Fruit fly (Drosophila melanogaster) whole organism, embryonic: ENCODE measurements around the gene ZIPIC.
A peak's percentile ranks its signal among the peaks of the same experiment; 100 is the strongest.

Source experiments
- Atf-2 ChIP-seq: fragments of 200-800 bp; sonication (Bioruptor generic); optimal IDR thresholded peaks from 2 replicates; lab custom pipeline; 2016; ENCODE audit warnings: missing biosample characterization, missing genetic modification characterization
- Atf3 ChIP-seq: fragments of 200-800 bp; sonication (Bioruptor generic); optimal IDR thresholded peaks from 3 replicates; lab custom pipeline; 2016; ENCODE audit warnings: missing biosample characterization, missing genetic modification characterization
- CG10366 ChIP-seq: fragments of 200-800 bp; sonication (Bioruptor generic); IDR thresholded peaks from 2 replicates; pipeline ENCODE4 v1.3.6; 2022; ENCODE audit warnings: missing biosample characterization, missing genetic modification characterization
- CG10565 ChIP-seq: fragments of 200-800 bp; sonication (Bioruptor generic); optimal IDR thresholded peaks from 3 replicates; lab custom pipeline; 2016; ENCODE audit warnings: missing biosample characterization, mild to moderate bottlenecking, missing genetic modification characterization
- CG11085 ChIP-seq: fragments of 200-800 bp; sonication (Bioruptor generic); IDR thresholded peaks from 2 replicates; pipeline ENCODE4 v1.3.6; 2022; ENCODE audit warnings: missing biosample characterization, missing genetic modification characterization
- CG11504 ChIP-seq: fragments of 200-800 bp; sonication (Bioruptor generic); optimal IDR thresholded peaks from 3 replicates; lab custom pipeline; 2019; ENCODE audit warnings: missing biosample characterization, mild to moderate bottlenecking, missing genetic modification characterization, moderate library complexity
- CG12659 ChIP-seq: fragments of 200-800 bp; sonication (Bioruptor generic); optimal IDR thresholded peaks from 3 replicates; lab custom pipeline; 2017; ENCODE audit warnings: mild to moderate bottlenecking, missing biosample characterization, missing genetic modification reagents, missing genetic modification characterization
- CG12769 ChIP-seq: fragments of 200-800 bp; sonication (Bioruptor generic); optimal IDR thresholded peaks from 2 replicates; lab custom pipeline; 2019; ENCODE audit warnings: missing biosample characterization, mild to moderate bottlenecking, missing genetic modification characterization, moderate library complexity
- CG13287 ChIP-seq: fragments of 200-800 bp; sonication (Bioruptor generic); IDR thresholded peaks from 2 replicates; pipeline ENCODE4 v1.3.6; 2022; ENCODE audit warnings: missing biosample characterization, missing genetic modification characterization; ENCODE audit not compliant: partially characterized antibody
- CG13894 ChIP-seq: fragments of 200-800 bp; sonication (Bioruptor generic); optimal IDR thresholded peaks from 3 replicates; lab custom pipeline; 2018; ENCODE audit warnings: missing biosample characterization, mild to moderate bottlenecking, missing genetic modification characterization, moderate library complexity
- CG1647 ChIP-seq: fragments of 200-800 bp; sonication (Bioruptor generic); optimal IDR thresholded peaks from 3 replicates; lab custom pipeline; 2016; ENCODE audit warnings: missing biosample characterization, missing genetic modification characterization
- CG16863 ChIP-seq: fragments of 200-800 bp; sonication (Bioruptor generic); optimal IDR thresholded peaks from 3 replicates; lab custom pipeline; 2016; ENCODE audit warnings: missing biosample characterization, missing genetic modification characterization
- CG17359 ChIP-seq: fragments of 200-800 bp; sonication (Bioruptor generic); optimal IDR thresholded peaks from 3 replicates; lab custom pipeline; 2018; ENCODE audit warnings: missing biosample characterization, mild to moderate bottlenecking, missing genetic modification characterization, moderate library complexity
- CG17612 ChIP-seq: fragments of 200-800 bp; sonication (Bioruptor generic); IDR thresholded peaks from 2 replicates; pipeline ENCODE4 v1.3.6; 2022; ENCODE audit warnings: missing biosample characterization, missing genetic modification characterization
- CG18619 ChIP-seq: fragments of 200-800 bp; sonication (Bioruptor generic); optimal IDR thresholded peaks from 3 replicates; lab custom pipeline; 2017; ENCODE audit warnings: missing biosample characterization, mild to moderate bottlenecking, missing genetic modification characterization
- CG3065 ChIP-seq: fragments of 200-800 bp; sonication (Bioruptor generic); optimal IDR thresholded peaks from 2 replicates; lab custom pipeline; 2016; ENCODE audit warnings: missing biosample characterization, missing genetic modification characterization
- CG32532 ChIP-seq: fragments of 200-800 bp; sonication (Bioruptor generic); IDR thresholded peaks from 2 replicates; pipeline ENCODE4 v1.3.6; 2022; ENCODE audit warnings: missing biosample characterization, missing genetic modification characterization
- CG4424 ChIP-seq: fragments of 200-800 bp; sonication (Bioruptor generic); optimal IDR thresholded peaks from 3 replicates; lab custom pipeline; 2016; ENCODE audit warnings: missing biosample characterization, missing genetic modification characterization
- CG7556 ChIP-seq: fragments of 200-800 bp; sonication (Bioruptor generic); optimal IDR thresholded peaks from 2 replicates; lab custom pipeline; 2017; ENCODE audit warnings: missing biosample characterization, mild to moderate bottlenecking, missing genetic modification characterization
- CG8388 ChIP-seq: fragments of 200-800 bp; sonication (Bioruptor generic); optimal IDR thresholded peaks from 2 replicates; lab custom pipeline; 2019; ENCODE audit warnings: missing biosample characterization, mild to moderate bottlenecking, missing genetic modification characterization, moderate library complexity
- CkIIα-i1 ChIP-seq: fragments of 200-800 bp; sonication (Bioruptor generic); IDR thresholded peaks from 2 replicates; pipeline ENCODE4 v1.3.6; 2022; ENCODE audit warnings: missing biosample characterization, missing genetic modification characterization
- Dek ChIP-seq: fragments of 200-800 bp; sonication (Bioruptor generic); optimal IDR thresholded peaks from 3 replicates; lab custom pipeline; 2019; ENCODE audit warnings: missing biosample characterization, mild to moderate bottlenecking, missing genetic modification characterization, moderate library complexity
- Dip2 ChIP-seq: fragments of 200-800 bp; sonication (Bioruptor generic); IDR thresholded peaks from 2 replicates; pipeline ENCODE4 v1.3.6; 2022; ENCODE audit warnings: missing biosample characterization, missing genetic modification characterization
- ERR ChIP-seq: fragments of 200-800 bp; sonication (Bioruptor generic); optimal IDR thresholded peaks from 2 replicates; lab custom pipeline; 2016; ENCODE audit warnings: missing biosample characterization, missing genetic modification characterization
- Fer3 ChIP-seq: fragments of 200-800 bp; sonication (Bioruptor generic); optimal IDR thresholded peaks from 2 replicates; lab custom pipeline; 2018; ENCODE audit warnings: missing biosample characterization, mild to moderate bottlenecking, missing genetic modification characterization, moderate library complexity
- HmgZ ChIP-seq: fragments of 200-800 bp; sonication (Bioruptor generic); optimal IDR thresholded peaks from 2 replicates; lab custom pipeline; 2018; ENCODE audit warnings: missing biosample characterization, mild to moderate bottlenecking, missing genetic modification characterization
- Med ChIP-seq: fragments of 200-800 bp; sonication (Bioruptor generic); peaks from one replicate; lab custom pipeline; 2016; ENCODE audit warnings: missing biosample characterization, missing genetic modification characterization, mild to moderate bottlenecking, inconsistent platforms, moderate library complexity
- Mrtf ChIP-seq: fragments of 200-800 bp; sonication (Bioruptor generic); IDR thresholded peaks from 3 replicates; pipeline ENCODE4 v1.3.6; 2022; ENCODE audit warnings: missing biosample characterization, missing genetic modification characterization
- Opbp ChIP-seq: fragments of 200-800 bp; sonication (Bioruptor generic); IDR thresholded peaks from 3 replicates; pipeline ENCODE4 v1.3.6; 2022; ENCODE audit warnings: missing biosample characterization, missing genetic modification characterization; ENCODE audit not compliant: partially characterized antibody
- Side ChIP-seq: fragments of 200-800 bp; sonication (Bioruptor generic); optimal IDR thresholded peaks from 2 replicates; lab custom pipeline; 2016; ENCODE audit warnings: missing biosample characterization, missing genetic modification characterization
- Sox100B ChIP-seq: fragments of 200-800 bp; sonication (Bioruptor generic); optimal IDR thresholded peaks from 3 replicates; lab custom pipeline; 2018; ENCODE audit warnings: missing biosample characterization, mild to moderate bottlenecking, missing genetic modification characterization
- Xbp1 ChIP-seq: fragments of 200-800 bp; sonication (Bioruptor generic); optimal IDR thresholded peaks from 3 replicates; lab custom pipeline; 2016; ENCODE audit warnings: missing biosample characterization, mild to moderate bottlenecking, missing genetic modification characterization
- btn ChIP-seq: fragments of 200-800 bp; sonication (Bioruptor generic); optimal IDR thresholded peaks from 2 replicates; lab custom pipeline; 2016; ENCODE audit warnings: missing biosample characterization, missing genetic modification characterization
- cg ChIP-seq: fragments of 200-800 bp; sonication (Bioruptor generic); optimal IDR thresholded peaks from 3 replicates; lab custom pipeline; 2019; ENCODE audit warnings: missing biosample characterization, mild to moderate bottlenecking, missing genetic modification characterization, moderate library complexity
- corto ChIP-seq: fragments of 200-800 bp; sonication (Bioruptor generic); optimal IDR thresholded peaks from 2 replicates; lab custom pipeline; 2016; ENCODE audit warnings: missing biosample characterization, mild to moderate bottlenecking, missing genetic modification characterization, moderate library complexity
- gce ChIP-seq: fragments of 200-800 bp; sonication (Bioruptor generic); IDR thresholded peaks from 3 replicates; pipeline ENCODE4 v1.3.6; 2022; ENCODE audit warnings: missing biosample characterization, missing genetic modification characterization
- gcm ChIP-seq: fragments of 200-800 bp; sonication (Bioruptor generic); optimal IDR thresholded peaks from 2 replicates; lab custom pipeline; 2019; ENCODE audit warnings: missing biosample characterization, mild to moderate bottlenecking, missing genetic modification characterization, moderate library complexity
- ind ChIP-seq: fragments of 200-800 bp; sonication (Bioruptor generic); optimal IDR thresholded peaks from 3 replicates; lab custom pipeline; 2016; ENCODE audit warnings: missing biosample characterization, missing genetic modification characterization
- insv ChIP-seq, 2 experiments: fragments of 200-800 bp; sonication (Bioruptor generic); optimal IDR thresholded peaks; 3 replicates each; lab custom pipeline; 2016 to 2018; ENCODE audit warnings: missing biosample characterization in 2 of 2, missing genetic modification characterization in 2 of 2
- lbe ChIP-seq: fragments of 200-800 bp; sonication (Bioruptor generic); optimal IDR thresholded peaks from 2 replicates; lab custom pipeline; 2016; ENCODE audit warnings: missing biosample characterization, mild to moderate bottlenecking, missing genetic modification characterization
- lola ChIP-seq, 3 experiments: fragments of >200 bp in 2 of 3; fragments of 200-800 bp in 1 of 3; sonication (Bioruptor generic) in 1 of 3; optimal IDR thresholded peaks; 2 replicates each; lab custom pipeline; 2017 to 2019; ENCODE audit warnings: missing biosample characterization in 3 of 3, missing genetic modification characterization in 3 of 3, mild to moderate bottlenecking in 1 of 3, moderate library complexity in 1 of 3
- run ChIP-seq: fragments of 200-800 bp; sonication (Bioruptor generic); optimal IDR thresholded peaks from 3 replicates; lab custom pipeline; 2018; ENCODE audit warnings: missing biosample characterization, mild to moderate bottlenecking, missing genetic modification characterization
- sug ChIP-seq: fragments of 200-800 bp; optimal IDR thresholded peaks from 2 replicates; lab custom pipeline; 2019; ENCODE audit warnings: missing biosample characterization, mild to moderate bottlenecking, missing genetic modification characterization, moderate library complexity
- tgo ChIP-seq: fragments of 200-800 bp; sonication (Bioruptor generic); IDR thresholded peaks from 3 replicates; pipeline ENCODE4 v1.3.6; 2022; ENCODE audit warnings: missing biosample characterization, missing genetic modification characterization
- tll ChIP-seq, 2 experiments: fragments of 200-800 bp in 1 of 2; fragments of >200 bp in 1 of 2; sonication (Bioruptor generic) in 1 of 2; optimal IDR thresholded peaks; 2 replicates each; lab custom pipeline; 2017 to 2019; ENCODE audit warnings: missing biosample characterization in 2 of 2, missing genetic modification characterization in 2 of 2, mild to moderate bottlenecking in 1 of 2, moderate library complexity in 1 of 2
- tna ChIP-seq: fragments of 200-800 bp; sonication (Bioruptor generic); IDR thresholded peaks from 2 replicates; pipeline ENCODE4 v1.3.6; 2022; ENCODE audit warnings: missing biosample characterization, missing genetic modification characterization; ENCODE audit not compliant: partially characterized antibody
- tup ChIP-seq: fragments of 200-800 bp; sonication (Bioruptor generic); optimal IDR thresholded peaks from 2 replicates; lab custom pipeline; 2016; ENCODE audit warnings: missing biosample characterization, mild to moderate bottlenecking, missing genetic modification characterization, moderate library complexity
- vvl ChIP-seq: fragments of 200-800 bp; sonication (Bioruptor generic); IDR thresholded peaks from 2 replicates; pipeline ENCODE4 v1.3.6; 2022; ENCODE audit warnings: missing biosample characterization, missing genetic modification characterization

The ZIPIC gene

DNA sequence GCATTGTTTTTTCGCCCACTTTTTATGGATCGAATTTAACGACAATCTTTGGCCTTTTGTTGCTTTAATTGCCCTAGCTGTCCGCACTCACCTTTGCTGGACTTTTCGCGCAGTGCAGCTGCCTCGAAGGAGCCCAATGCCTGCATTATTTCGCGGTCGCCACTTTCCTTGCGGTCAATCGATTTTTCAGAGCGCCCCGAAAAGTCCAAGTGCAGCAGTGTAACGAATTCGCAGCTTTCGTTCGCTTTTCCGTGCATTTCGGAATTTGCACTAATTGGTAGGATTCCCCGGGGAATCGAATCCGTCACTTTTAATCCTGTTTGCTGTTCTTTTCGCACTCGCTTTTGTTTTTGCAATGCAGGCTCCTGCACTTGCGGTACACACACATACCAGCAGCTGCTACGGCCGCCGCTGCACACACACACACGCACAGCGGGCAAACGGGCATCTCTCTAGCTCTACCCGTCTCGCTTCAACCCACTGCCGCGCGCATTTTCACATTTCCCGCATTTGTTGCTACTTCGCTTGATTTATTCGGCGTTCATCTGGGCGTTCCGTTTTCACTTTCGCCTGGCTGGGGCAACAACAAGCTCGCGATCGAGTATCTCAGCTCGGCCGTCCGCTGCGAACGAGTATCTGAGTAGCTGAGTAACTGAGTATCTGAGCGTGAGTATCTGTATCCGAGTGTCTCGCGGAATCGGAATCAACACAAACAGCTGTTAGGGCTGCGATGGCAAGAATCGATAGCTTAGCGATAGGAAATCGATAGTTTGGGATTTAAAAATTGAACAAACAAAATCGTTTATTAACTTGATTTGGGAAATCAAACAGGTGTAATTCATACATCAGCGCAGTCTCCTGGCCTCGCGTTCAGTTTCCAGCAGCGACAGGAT lies 14.9 kb downstream of the ZIPIC start, which contains the start of gene Mgat2 (continued):
- TF ChIP-seq CG12659 (GFP tag; lab: Kevin White, UChicago) (peak; percentile 29), tgo (no peak), vvl (GFP tag; lab: Robert Waterston, UW) (peak; percentile 84), lbe (GFP tag; lab: Kevin White, UChicago) (peak; percentile 34), Fer3 (peak; percentile 15), corto (GFP tag; lab: Kevin White, UChicago) (no peak), CG12769 (tag; lab: Kevin White, UChicago) (peak; percentile 95), CG18619 (GFP tag; lab: Kevin White, UChicago) (no peak), CG32532 (GFP tag; lab: Robert Waterston, UW) (peak; percentile 21; the same call in 1 of the 2 replicates), Med (GFP tag; lab: Kevin White, UChicago) (peak; percentile 89), ERR (GFP tag; lab: Kevin White, UChicago) (no peak), Opbp (GFP tag; lab: Robert Waterston, UW) (peak; percentile 81), ind (no peak), tna (GFP tag; lab: Robert Waterston, UW) (peak; percentile 72; the same call in 1 of the 2 replicates), Dek (tag; lab: Kevin White, UChicago) (peak; percentile 43), CG11504 (no peak), CG17612 (GFP tag; lab: Robert Waterston, UW) (no peak), CG13287 (GFP tag; lab: Robert Waterston, UW) (peak; percentile 93), insv (GFP tag; optimal IDR thresholded peaks at IDR 0.05; lab: Kevin White, UChicago) (no peak), CG16863 (peak; percentile 97), CG13894 (tag; lab: Kevin White, UChicago) (peak; percentile 48), Side (GFP tag; lab: Kevin White, UChicago) (peak; percentile 63), Xbp1 (GFP tag; lab: Kevin White, UChicago) (no peak), btn (no peak), Mrtf (GFP tag; lab: Robert Waterston, UW) (no peak), gce (GFP tag; lab: Robert Waterston, UW) (peak; percentile 31; the same call in 1 of the 3 replicates), Atf-2 (GFP tag; lab: Kevin White, UChicago) (no peak), gcm (GFP tag; lab: Kevin White, UChicago) (peak; percentile 97), sug (peak; percentile 55), HmgZ (tag; lab: Kevin White, UChicago) (peak; percentile 69), Atf3 (GFP tag; lab: Kevin White, UChicago) (no peak), CG10366 (GFP tag; lab: Robert Waterston, UW) (no peak), lola (GFP tag; optimal IDR thresholded peaks at IDR 0.05; lab: Kevin White, UChicago) (peak in 1 of 3 experiments; percentile 8), Sox100B (GFP tag; lab: Kevin White, UChicago) (no peak), cg (GFP tag; lab: Kevin White, UChicago) (peak; percentile 96), tll (GFP tag; optimal IDR thresholded peaks at IDR 0.05; lab: Kevin White, UChicago) (peak in 1 of 2 experiments; percentile 45), CG11085 (no peak), CG8388 (GFP tag; lab: Kevin White, UChicago) (peak; percentile 10), CG17359 (tag; lab: Kevin White, UChicago) (no peak), CG3065 (GFP tag; lab: Kevin White, UChicago) (no peak), CG7556 (GFP tag; lab: Kevin White, UChicago) (no peak), CkIIα-i1 (GFP tag; lab: Robert Waterston, UW) (no peak), CG1647 (GFP tag; lab: Kevin White, UChicago) (no peak), CG4424 (GFP tag; lab: Kevin White, UChicago) (no peak), CG10565 (GFP tag; lab: Kevin White, UChicago) (no peak), Dip2 (GFP tag; lab: Robert Waterston, UW) (no peak), tup (GFP tag; lab: Kevin White, UChicago) (no peak), run (no peak)
